Worm (Caenorhabditis elegans) whole organism, late embryonic: Measurements from ENCODE around the gene hda-4.

ENCODE experiments used
- ama-1 ChIP-seq: fragments of 150-350 bp; optimal IDR thresholded peaks from 2 replicates; lab custom pipeline; 2014
- elt-2 ChIP-seq: sonication (generic microtip); optimal IDR thresholded peaks from 2 replicates; lab custom pipeline; 2016; ENCODE audit warnings: missing genetic modification reagents, missing genetic modification characterization, missing compliant biosample characterization
- hlh-15 ChIP-seq: sonication (generic microtip); optimal IDR thresholded peaks from 2 replicates; lab custom pipeline; 2016; ENCODE audit warnings: missing genetic modification characterization, missing compliant biosample characterization
- nhr-11 ChIP-seq: fragments of 150-350 bp; optimal IDR thresholded peaks from 2 replicates; lab custom pipeline; 2014; ENCODE audit warnings: missing biosample characterization, missing genetic modification characterization

ce11 chrX:16744940-16745339 lies 15.6 kb downstream of the hda-4 start, which contains the start of gene C10E2.2:
- TF ChIP-seq nhr-11 (tag; lab: Kevin White, UChicago) (no peak), elt-2 (tag; lab: Kevin White, UChicago) (no peak), ama-1 (lab: Kevin White, UChicago) (no peak), hlh-15 (tag; lab: Kevin White, UChicago) (no peak)
